Fruit fly (Drosophila melanogaster): Measurements from ENCODE around the gene fh.

The fh gene

dm6 chrX:9136776-9137550, 11.9 kb downstream of the fh start (continued):
- TF ChIP-seq luna (GFP tag; optimal IDR thresholded peaks at IDR 0.05): no peak
- peak; percentile 62 for TF ChIP-seq grau (tag; optimal IDR thresholded peaks at IDR 0.05)
- peak; percentile 16 for TF ChIP-seq Fer3 (tag; optimal IDR thresholded peaks at IDR 0.05)
- TF ChIP-seq CG4404 (GFP tag; IDR thresholded peaks at IDR 0.05): no peak
- no peak for TF ChIP-seq E2f1 (GFP tag; IDR thresholded peaks at IDR 0.05)
- TF ChIP-seq Hsf (GFP tag; optimal IDR thresholded peaks at IDR 0.05): peak; percentile 55
- peak; percentile 39 for TF ChIP-seq CG2120 (GFP tag; optimal IDR thresholded peaks at IDR 0.05)
- peak; percentile 58 for TF ChIP-seq CG8924 (tag; optimal IDR thresholded peaks at IDR 0.05)
- peak; percentile 25 for TF ChIP-seq run (tag; optimal IDR thresholded peaks at IDR 0.05)
- TF ChIP-seq sisA (GFP tag; IDR thresholded peaks at IDR 0.05): peak; percentile 66
- TF ChIP-seq CG15269 (tag; optimal IDR thresholded peaks at IDR 0.05): peak; percentile 54
- TF ChIP-seq gt (GFP tag; IDR thresholded peaks at IDR 0.05): no peak
- TF ChIP-seq gro (GFP tag; optimal IDR thresholded peaks at IDR 0.05): no peak
- TF ChIP-seq dysf (GFP tag; IDR thresholded peaks at IDR 0.05): peak; percentile 71
- TF ChIP-seq CG10274 (GFP tag; optimal IDR thresholded peaks at IDR 0.05): no peak
- peak; percentile 31 for TF ChIP-seq bcd (GFP tag; optimal IDR thresholded peaks at IDR 0.05)
- TF ChIP-seq stwl (tag; optimal IDR thresholded peaks at IDR 0.05): no peak
- TF ChIP-seq Dp (GFP tag; optimal IDR thresholded peaks at IDR 0.05): no peak
- peak; percentile 16 for TF ChIP-seq ind (GFP tag; optimal IDR thresholded peaks at IDR 0.05)
- TF ChIP-seq gem (tag; optimal IDR thresholded peaks at IDR 0.05): peak; percentile 79
- TF ChIP-seq PHDP (tag; optimal IDR thresholded peaks at IDR 0.05): peak; percentile 62
- peak; percentile 19 for TF ChIP-seq CG13624 (GFP tag; optimal IDR thresholded peaks at IDR 0.05)
- peak; percentile 91 for TF ChIP-seq sens (GFP tag)
- TF ChIP-seq CG16815 (GFP tag; optimal IDR thresholded peaks at IDR 0.05): peak; percentile 27
- no peak for TF ChIP-seq ab (GFP tag; optimal IDR thresholded peaks at IDR 0.05)
- TF ChIP-seq CG15601 (tag; optimal IDR thresholded peaks at IDR 0.05): no peak
- TF ChIP-seq Awh (GFP tag; IDR thresholded peaks at IDR 0.05): peak; percentile 57; the same call in 1 of the 2 replicates
- peak; percentile 8 for TF ChIP-seq jing (GFP tag; optimal IDR thresholded peaks at IDR 0.05)
- peak; percentile 40 for TF ChIP-seq oc (tag; optimal IDR thresholded peaks at IDR 0.05)
- no peak for TF ChIP-seq Nf-YC (tag; optimal IDR thresholded peaks at IDR 0.05)
- TF ChIP-seq Rx (GFP tag; IDR thresholded peaks at IDR 0.05): no peak
- peak; percentile 46 for TF ChIP-seq bab2 (GFP tag; optimal IDR thresholded peaks at IDR 0.05)
- peak; percentile 4 for TF ChIP-seq CG18619 (GFP tag; optimal IDR thresholded peaks at IDR 0.05)
- TF ChIP-seq CG30431 (GFP tag; optimal IDR thresholded peaks at IDR 0.05): no peak
- no peak for TF ChIP-seq CG7372 (GFP tag; IDR thresholded peaks at IDR 0.05)
- peak; percentile 2 for TF ChIP-seq Dek (tag; optimal IDR thresholded peaks at IDR 0.05)
- peak; percentile 50 for TF ChIP-seq CG1602 (GFP tag; optimal IDR thresholded peaks at IDR 0.05)
- no peak for TF ChIP-seq toy (GFP tag; IDR thresholded peaks at IDR 0.05)
- no peak for TF ChIP-seq CG8290 (GFP tag; optimal IDR thresholded peaks at IDR 0.05)
- no peak for TF ChIP-seq CG8290 (tag; optimal IDR thresholded peaks at IDR 0.05)
- TF ChIP-seq otp (GFP tag; IDR thresholded peaks at IDR 0.05): peak; percentile 51; the same call in 1 of the 3 replicates
- no peak for TF ChIP-seq CG3995 (GFP tag; optimal IDR thresholded peaks at IDR 0.05)
- no peak for TF ChIP-seq CG8765 (GFP tag; IDR thresholded peaks at IDR 0.05)
- no peak for TF ChIP-seq CG2199 (GFP tag; IDR thresholded peaks at IDR 0.05)
- no peak for TF ChIP-seq aop (GFP tag; IDR thresholded peaks at IDR 0.05)
- TF ChIP-seq ems (GFP tag; optimal IDR thresholded peaks at IDR 0.05): peak; percentile 14
- TF ChIP-seq Tbp (GFP tag; optimal IDR thresholded peaks at IDR 0.05): no peak
- peak; percentile 79 for TF ChIP-seq CG11504 (tag; optimal IDR thresholded peaks at IDR 0.05)
- TF ChIP-seq Chrac-16 (GFP tag; optimal IDR thresholded peaks at IDR 0.05): peak; percentile 22
- TF ChIP-seq CG30403 (GFP tag; optimal IDR thresholded peaks at IDR 0.05): peak; percentile 49
- TF ChIP-seq ase (GFP tag; IDR thresholded peaks at IDR 0.05): 0 out of 3 replicates have a peak, but pooled peaks have one; percentile 24
